Worm (Caenorhabditis elegans): Measurements from ENCODE around the gene F54B11.11.

DNA sequence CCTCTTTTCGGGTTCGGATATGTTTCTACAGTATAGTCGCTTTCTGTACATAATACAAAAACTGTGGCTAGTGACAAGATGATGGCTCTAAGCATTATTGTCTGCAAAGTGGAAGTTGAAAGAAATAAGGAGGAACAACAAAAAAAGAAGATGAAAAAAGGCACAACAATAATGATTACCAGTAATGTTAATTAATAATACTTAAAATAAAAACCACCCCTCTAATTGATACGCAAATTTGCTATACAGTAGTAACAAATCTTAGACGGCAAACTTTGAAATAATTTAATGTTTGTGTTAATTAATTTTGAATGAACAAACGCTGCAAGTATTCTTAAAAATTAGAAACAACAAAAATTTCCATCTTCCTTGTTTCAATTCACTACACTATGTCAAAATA, 43.0 kb downstream of the F54B11.11 start, which contains the start of gene Y12A6A.1:
- TF ChIP-seq unc-62 (GFP tag; optimal IDR thresholded peaks at IDR 0.05): no peak
- TF ChIP-seq egl-27 (tag; optimal IDR thresholded peaks at IDR 0.05): no peak
- no peak for TF ChIP-seq elt-2 (tag; optimal IDR thresholded peaks at IDR 0.05)
- no peak for TF ChIP-seq snpc-4 (tag; optimal IDR thresholded peaks at IDR 0.05)
- no peak for TF ChIP-seq unc-39 (tag; optimal IDR thresholded peaks at IDR 0.05)
- no peak for TF ChIP-seq zag-1 (tag; optimal IDR thresholded peaks at IDR 0.05)
- no peak for TF ChIP-seq nhr-77 (tag; optimal IDR thresholded peaks at IDR 0.05)
- TF ChIP-seq ztf-4 (tag; optimal IDR thresholded peaks at IDR 0.05): no peak
- TF ChIP-seq lin-39 (tag; optimal IDR thresholded peaks at IDR 0.05): no peak
- TF ChIP-seq nhr-76 (tag; optimal IDR thresholded peaks at IDR 0.05): no peak
- no peak for TF ChIP-seq ztf-11 (tag; optimal IDR thresholded peaks at IDR 0.05)

Measured in whole organism, L3 larva.